Worm (Caenorhabditis elegans) whole organism, L1 larva: ENCODE results near the gene frh-1.

Experiments used
- C04F5.9 ChIP-seq: sonication (generic microtip); optimal IDR thresholded peaks from 2 replicates; lab custom pipeline; 2016; ENCODE audit warnings: missing genetic modification characterization, missing compliant biosample characterization
- C16A3.4 ChIP-seq: fragments of 150-350 bp; optimal IDR thresholded peaks from 2 replicates; lab custom pipeline; 2014; ENCODE audit warnings: missing biosample characterization, missing genetic modification characterization
- aha-1 ChIP-seq: fragments of 150-350 bp; optimal IDR thresholded peaks from 2 replicates; lab custom pipeline; 2014; ENCODE audit warnings: missing biosample characterization, missing genetic modification characterization
- aly-2 ChIP-seq: fragments of 150-350 bp; optimal IDR thresholded peaks from 2 replicates; lab custom pipeline; 2014; ENCODE audit warnings: missing biosample characterization, missing genetic modification characterization
- blmp-1 ChIP-seq: fragments of 150-350 bp; optimal IDR thresholded peaks from 2 replicates; lab custom pipeline; 2014; ENCODE audit warnings: missing biosample characterization, missing genetic modification characterization
- ceh-63 ChIP-seq: fragments of 200-800 bp; sonication (Bioruptor generic); optimal IDR thresholded peaks from 2 replicates; lab custom pipeline; 2018; ENCODE audit warnings: mild to moderate bottlenecking, missing genetic modification characterization, missing compliant biosample characterization
- ceh-8 ChIP-seq: fragments of 200-800 bp; sonication (Bioruptor generic); optimal IDR thresholded peaks from 2 replicates; lab custom pipeline; 2018; ENCODE audit warnings: mild to moderate bottlenecking, missing genetic modification characterization, moderate library complexity, missing compliant biosample characterization
- ceh-82 ChIP-seq, 3 experiments: fragments of 150-350 bp in 1 of 3; sonication (generic microtip) in 2 of 3; optimal IDR thresholded peaks; 2 replicates each; lab custom pipeline; 2014 to 2017; ENCODE audit warnings: missing biosample characterization in 3 of 3, missing genetic modification characterization in 3 of 3
- ces-1 ChIP-seq: fragments of 150-350 bp; optimal IDR thresholded peaks from 2 replicates; lab custom pipeline; 2014; ENCODE audit warnings: missing biosample characterization, missing genetic modification reagents, missing genetic modification characterization
- dsc-1 ChIP-seq: sonication (generic microtip); optimal IDR thresholded peaks from 2 replicates; lab custom pipeline; 2016; ENCODE audit warnings: mild to moderate bottlenecking, missing genetic modification characterization, missing compliant biosample characterization
- efl-1 ChIP-seq, 4 experiments: fragments of 150-350 bp; optimal IDR thresholded peaks in 3 of 4; peaks in 1 of 4; 1 replicate in 1 of 4; 2 replicates in 3 of 4; lab custom pipeline; 2014; ENCODE audit warnings: missing biosample characterization in 2 of 4, missing genetic modification characterization in 2 of 4, missing genetic modification reagents in 2 of 4
- efl-3 ChIP-seq: fragments of 200-800 bp; sonication (Bioruptor generic); optimal IDR thresholded peaks from 2 replicates; lab custom pipeline; 2018; ENCODE audit warnings: mild to moderate bottlenecking, missing genetic modification characterization, missing compliant biosample characterization
- egl-27 ChIP-seq, 2 experiments: fragments of 150-350 bp in 1 of 2; sonication (generic microtip); optimal IDR thresholded peaks; 3 replicates each; lab custom pipeline; 2017 to 2018; ENCODE audit warnings: missing biosample characterization in 2 of 2, missing genetic modification characterization in 2 of 2, missing genetic modification reagents in 2 of 2
- elt-2 ChIP-seq: sonication (generic microtip); optimal IDR thresholded peaks from 2 replicates; lab custom pipeline; 2016; ENCODE audit warnings: missing genetic modification characterization, mild to moderate bottlenecking, inconsistent platforms, missing compliant biosample characterization, missing genetic modification reagents
- fkh-10 ChIP-seq: sonication (generic microtip); optimal IDR thresholded peaks from 2 replicates; lab custom pipeline; 2017; ENCODE audit warnings: missing biosample characterization, missing genetic modification reagents, missing genetic modification characterization
- fkh-4 ChIP-seq: sonication (generic microtip); optimal IDR thresholded peaks from 2 replicates; lab custom pipeline; 2016; ENCODE audit warnings: missing compliant biosample characterization, missing genetic modification characterization, borderline replicate concordance
- fkh-8 ChIP-seq: sonication (generic microtip); optimal IDR thresholded peaks from 2 replicates; lab custom pipeline; 2016; ENCODE audit warnings: mild to moderate bottlenecking, missing genetic modification characterization, missing compliant biosample characterization
- hlh-17 ChIP-seq: fragments of 200-800 bp; sonication (Bioruptor generic); optimal IDR thresholded peaks from 2 replicates; lab custom pipeline; 2018; ENCODE audit warnings: missing genetic modification characterization, mild to moderate bottlenecking, missing compliant biosample characterization, moderate library complexity, borderline replicate concordance
- hlh-4 ChIP-seq: sonication (generic microtip); optimal IDR thresholded peaks from 2 replicates; lab custom pipeline; 2016; ENCODE audit warnings: mild to moderate bottlenecking, missing genetic modification characterization, missing compliant biosample characterization
- hpl-2 ChIP-seq: fragments of 150-350 bp; optimal IDR thresholded peaks from 2 replicates; lab custom pipeline; 2014; ENCODE audit warnings: missing biosample characterization, missing genetic modification reagents, missing genetic modification characterization
- isw-1 ChIP-seq: fragments of 200-800 bp; sonication (Bioruptor generic); IDR thresholded peaks from 2 replicates; pipeline ENCODE4 v1.3.6; 2022; ENCODE audit warnings: missing genetic modification characterization, missing compliant biosample characterization
- lin-13 ChIP-seq: fragments of 150-350 bp; optimal IDR thresholded peaks from 2 replicates; lab custom pipeline; 2014; ENCODE audit warnings: missing biosample characterization, missing genetic modification reagents, missing genetic modification characterization
- lin-39 ChIP-seq: fragments of 150-350 bp; optimal IDR thresholded peaks from 2 replicates; lab custom pipeline; 2014; ENCODE audit warnings: missing biosample characterization, missing genetic modification reagents, missing genetic modification characterization
- lir-3 ChIP-seq: sonication (generic microtip); optimal IDR thresholded peaks from 2 replicates; lab custom pipeline; 2016; ENCODE audit warnings: mild to moderate bottlenecking, missing genetic modification characterization, moderate library complexity, missing compliant biosample characterization; ENCODE audit not compliant: poor library complexity
- lsy-2 ChIP-seq, 2 experiments: fragments of 150-350 bp; optimal IDR thresholded peaks; 2 replicates each; lab custom pipeline; 2014; ENCODE audit warnings: missing biosample characterization in 2 of 2, missing genetic modification characterization in 2 of 2
- mdl-1 ChIP-seq, 2 experiments: fragments of 150-350 bp; optimal IDR thresholded peaks; 2 replicates each; lab custom pipeline; 2014 to 2017; ENCODE audit warnings: missing biosample characterization in 2 of 2, missing genetic modification characterization in 2 of 2, inconsistent platforms in 1 of 2
- mef-2 ChIP-seq: fragments of 150-350 bp; optimal IDR thresholded peaks from 2 replicates; lab custom pipeline; 2014; ENCODE audit warnings: missing biosample characterization, missing genetic modification characterization
- mep-1 ChIP-seq: fragments of 150-350 bp; optimal IDR thresholded peaks from 2 replicates; lab custom pipeline; 2014; ENCODE audit warnings: missing biosample characterization, missing genetic modification characterization
- nhr-11 ChIP-seq: fragments of 150-350 bp; optimal IDR thresholded peaks from 2 replicates; lab custom pipeline; 2014; ENCODE audit warnings: missing biosample characterization, missing genetic modification characterization
- nhr-12 ChIP-seq: sonication (generic microtip); optimal IDR thresholded peaks from 2 replicates; lab custom pipeline; 2017; ENCODE audit warnings: missing biosample characterization, missing genetic modification characterization
- nhr-20 ChIP-seq: sonication (generic microtip); optimal IDR thresholded peaks from 2 replicates; lab custom pipeline; 2016; ENCODE audit warnings: mild to moderate bottlenecking, missing genetic modification characterization, missing compliant biosample characterization
- nhr-47 ChIP-seq: sonication (generic microtip); optimal IDR thresholded peaks from 2 replicates; lab custom pipeline; 2016; ENCODE audit warnings: mild to moderate bottlenecking, missing genetic modification characterization, moderate library complexity, missing compliant biosample characterization
- nhr-76 ChIP-seq: sonication (generic microtip); optimal IDR thresholded peaks from 2 replicates; lab custom pipeline; 2017; ENCODE audit warnings: missing biosample characterization, missing genetic modification characterization
- nhr-77 ChIP-seq: fragments of 150-350 bp; optimal IDR thresholded peaks from 2 replicates; lab custom pipeline; 2014; ENCODE audit warnings: missing biosample characterization, missing genetic modification characterization
- nhr-85 ChIP-seq: sonication (generic microtip); peaks from one replicate; lab custom pipeline; 2016; ENCODE audit warnings: missing genetic modification characterization, inconsistent platforms, missing compliant biosample characterization
- nhr-90 ChIP-seq: sonication (generic microtip); optimal IDR thresholded peaks from 2 replicates; lab custom pipeline; 2016; ENCODE audit warnings: mild to moderate bottlenecking, missing genetic modification characterization, missing compliant biosample characterization; ENCODE audit not compliant: poor library complexity
- pag-3 ChIP-seq: sonication (generic microtip); optimal IDR thresholded peaks from 2 replicates; lab custom pipeline; 2017; ENCODE audit warnings: missing genetic modification characterization, mild to moderate bottlenecking, missing compliant biosample characterization, antibody characterized with exemption, borderline replicate concordance; ENCODE audit not compliant: insufficient read depth
- pax-3 ChIP-seq: fragments of 200-800 bp; sonication (Bioruptor generic); optimal IDR thresholded peaks from 2 replicates; lab custom pipeline; 2018; ENCODE audit warnings: mild to moderate bottlenecking, missing genetic modification characterization, moderate library complexity, missing compliant biosample characterization
- rnt-1 ChIP-seq: sonication (generic microtip); optimal IDR thresholded peaks from 2 replicates; lab custom pipeline; 2016; ENCODE audit warnings: mild to moderate bottlenecking, missing genetic modification characterization, moderate library complexity, missing compliant biosample characterization
- snpc-4 ChIP-seq: fragments of 150-350 bp; optimal IDR thresholded peaks from 2 replicates; lab custom pipeline; 2014; ENCODE audit warnings: missing biosample characterization, missing genetic modification characterization
- sox-4 ChIP-seq: sonication (generic microtip); optimal IDR thresholded peaks from 2 replicates; lab custom pipeline; 2016; ENCODE audit warnings: missing genetic modification characterization, missing compliant biosample characterization
- sup-37 ChIP-seq: fragments of 200-800 bp; sonication (Bioruptor generic); optimal IDR thresholded peaks from 2 replicates; lab custom pipeline; 2018; ENCODE audit warnings: mild to moderate bottlenecking, missing genetic modification characterization, missing compliant biosample characterization
- tbx-2 ChIP-seq: sonication (generic microtip); optimal IDR thresholded peaks from 2 replicates; lab custom pipeline; 2016; ENCODE audit warnings: missing genetic modification characterization, missing compliant biosample characterization
- tlp-1 ChIP-seq: fragments of 150-350 bp; optimal IDR thresholded peaks from 2 replicates; lab custom pipeline; 2014; ENCODE audit warnings: missing biosample characterization, missing genetic modification characterization
- unc-30 ChIP-seq: sonication (generic microtip); optimal IDR thresholded peaks from 2 replicates; lab custom pipeline; 2017; ENCODE audit warnings: missing biosample characterization, missing genetic modification characterization
- unc-62 ChIP-seq: fragments of 150-350 bp; optimal IDR thresholded peaks from 2 replicates; lab custom pipeline; 2014; ENCODE audit warnings: missing biosample characterization, missing genetic modification reagents, missing genetic modification characterization
- vab-15 ChIP-seq: sonication (generic microtip); optimal IDR thresholded peaks from 2 replicates; lab custom pipeline; 2017; ENCODE audit warnings: missing genotype, mild to moderate bottlenecking, missing genetic modification characterization, missing compliant biosample characterization
- xbp-1 ChIP-seq: sonication (generic microtip); optimal IDR thresholded peaks from 2 replicates; lab custom pipeline; 2016; ENCODE audit warnings: missing genetic modification characterization, missing compliant biosample characterization
- ztf-11 ChIP-seq, 2 experiments: sonication (generic microtip); optimal IDR thresholded peaks; 2 replicates each; lab custom pipeline; 2016 to 2017; ENCODE audit warnings: missing genetic modification characterization in 2 of 2, missing biosample characterization in 1 of 2, missing compliant biosample characterization in 1 of 2
- ztf-4 ChIP-seq: fragments of 150-350 bp; optimal IDR thresholded peaks from 2 replicates; lab custom pipeline; 2014; ENCODE audit warnings: missing biosample characterization, missing genetic modification characterization

frh-1 gene

ce11 chrII:5913897-5914296 is 3.3 kb upstream of the frh-1 start:
- TF ChIP-seq elt-2 (tag; lab: Kevin White, UChicago), result peak; percentile 65
- no peak for TF ChIP-seq tlp-1 (tag; lab: Kevin White, UChicago)

- no peak for TF ChIP-seq fkh-8 (tag; lab: Kevin White, UChicago)
- TF ChIP-seq fkh-10 (GFP tag; lab: Kevin White, UChicago), result no peak
- no peak for TF ChIP-seq nhr-77
- no peak for TF ChIP-seq pax-3 (tag; lab: Kevin White, UChicago)
- no peak for TF ChIP-seq isw-1 (GFP tag; lab: Robert Waterston, UW)
- peak; percentile 61 for TF ChIP-seq nhr-20
- no peak for TF ChIP-seq hpl-2 (GFP tag; lab: Kevin White, UChicago)
- no peak for TF ChIP-seq nhr-11 (tag; lab: Kevin White, UChicago)
- no peak for TF ChIP-seq nhr-12 (tag; lab: Kevin White, UChicago)
- no peak for TF ChIP-seq dsc-1 (tag; lab: Kevin White, UChicago)
- TF ChIP-seq unc-62 (GFP tag; lab: Kevin White, UChicago), result no peak
- no peak for TF ChIP-seq tlp-1 (tag; lab: Kevin White, UChicago)
- peak; percentile 56 for TF ChIP-seq nhr-47 (tag; lab: Kevin White, UChicago)
- TF ChIP-seq tbx-2 (tag; lab: Kevin White, UChicago), result peak; percentile 10
- peak; percentile 22 for TF ChIP-seq mep-1
- TF ChIP-seq snpc-4, result no peak
- TF ChIP-seq ceh-82 (tag; optimal IDR thresholded peaks at IDR 0.05; lab: Kevin White, UChicago), result peak in 1 of 3 experiments; percentile 24
- TF ChIP-seq ceh-8 (GFP tag; lab: Kevin White, UChicago), result no peak
- TF ChIP-seq efl-3 (GFP tag; lab: Kevin White, UChicago), result no peak
- TF ChIP-seq hlh-4 (tag; lab: Kevin White, UChicago), result no peak
- TF ChIP-seq lin-39 (tag; lab: Kevin White, UChicago), result no peak
- TF ChIP-seq hlh-17 (GFP tag; lab: Kevin White, UChicago), result no peak
- TF ChIP-seq unc-30 (tag; lab: Kevin White, UChicago), result no peak
- no peak for TF ChIP-seq nhr-76
- peak; percentile 41 for TF ChIP-seq blmp-1 (tag; lab: Kevin White, UChicago)
- TF ChIP-seq rnt-1 (tag; lab: Kevin White, UChicago), result peak; percentile 44
- peak; percentile 47 to 58 for TF ChIP-seq efl-1 (optimal IDR thresholded peaks at IDR 0.05; lab: Kevin White, UChicago)
- peak; percentile 48 to 92 for TF ChIP-seq efl-1 (GFP tag; optimal IDR thresholded peaks at IDR 0.05 in 1 of 2; lab: Kevin White, UChicago)
- no peak for TF ChIP-seq mef-2 (tag; lab: Kevin White, UChicago)
- peak; percentile 30 for TF ChIP-seq C16A3.4 (tag; lab: Kevin White, UChicago)
- no peak for TF ChIP-seq sup-37 (GFP tag; lab: Kevin White, UChicago)
- peak; percentile 22 for TF ChIP-seq xbp-1 (tag; lab: Kevin White, UChicago)
- TF ChIP-seq lsy-2 (tag; optimal IDR thresholded peaks at IDR 0.05; lab: Kevin White, UChicago), result peak; percentile 49 to 72
- no peak for TF ChIP-seq nhr-90 (tag; lab: Kevin White, UChicago)
- TF ChIP-seq egl-27 (tag; optimal IDR thresholded peaks at IDR 0.05; lab: Kevin White, UChicago), result no peak
- TF ChIP-seq ceh-63 (GFP tag; lab: Kevin White, UChicago), result no peak
- no peak for TF ChIP-seq ztf-11 (tag; optimal IDR thresholded peaks at IDR 0.05; lab: Kevin White, UChicago)
- TF ChIP-seq nhr-85 (tag; lab: Kevin White, UChicago), result peak; percentile 72
- no peak for TF ChIP-seq ces-1 (GFP tag; lab: Kevin White, UChicago)
- peak; percentile 38 for TF ChIP-seq lir-3 (tag; lab: Kevin White, UChicago)
- no peak for TF ChIP-seq ztf-4 (tag; lab: Kevin White, UChicago)
- no peak for TF ChIP-seq fkh-4 (tag; lab: Kevin White, UChicago)
- no peak for TF ChIP-seq C04F5.9 (tag; lab: Kevin White, UChicago)
- TF ChIP-seq vab-15 (tag; lab: Kevin White, UChicago), result no peak
- no peak for TF ChIP-seq aha-1 (tag; lab: Kevin White, UChicago)
- TF ChIP-seq lin-13, result no peak
- no peak for TF ChIP-seq aly-2 (tag; lab: Kevin White, UChicago)
- no peak for TF ChIP-seq sox-4 (tag; lab: Kevin White, UChicago)
- TF ChIP-seq mdl-1 (tag; optimal IDR thresholded peaks at IDR 0.05; lab: Kevin White, UChicago), result no peak
- TF ChIP-seq pag-3 (tag; lab: Kevin White, UChicago), result no peak
These were observed 1.0 kb downstream of the frh-1 start, which contains the start of gene ptp-2 for ce11 chrII:5918149-5918697. TSS of gene ptp-2 (plus strand) at chrII:5918647.
